Worm (Caenorhabditis elegans): Measurements from ENCODE around the gene M03E7.1.

DNA sequence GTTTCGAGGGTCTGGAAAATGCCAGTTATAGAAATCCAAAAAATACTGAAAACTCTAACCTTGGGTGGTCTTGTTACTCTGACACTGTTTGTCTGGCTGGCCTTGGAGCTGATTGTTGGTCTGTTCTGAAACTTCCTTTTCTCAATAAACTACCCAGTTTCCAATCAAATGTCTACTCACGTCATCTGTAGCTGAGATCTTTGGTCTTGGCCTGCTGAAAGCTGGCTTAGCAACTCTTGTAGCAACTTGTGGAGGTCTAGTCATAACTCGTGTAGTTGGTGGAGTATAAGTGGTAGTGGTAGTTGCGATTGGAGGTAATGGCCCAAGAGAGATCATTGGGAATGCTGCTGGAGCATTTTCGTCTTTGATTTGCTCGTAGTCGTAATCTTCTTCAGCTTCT, 11.3 kb upstream of the M03E7.1 start:
- TF ChIP-seq elt-1 (tag; optimal IDR thresholded peaks at IDR 0.05; ENCODE audit: borderline replicate concordance, insufficient read depth) (no peak), unc-62 (GFP tag; optimal IDR thresholded peaks at IDR 0.05) (no peak), sptf-1 (tag; optimal IDR thresholded peaks at IDR 0.05) (no peak), nhr-237 (tag; optimal IDR thresholded peaks at IDR 0.05) (no peak), nhr-28 (tag; optimal IDR thresholded peaks at IDR 0.05) (no peak), ceh-43 (GFP tag; optimal IDR thresholded peaks at IDR 0.05) (no peak), M03D4.4 (tag; optimal IDR thresholded peaks at IDR 0.05) (no peak), nhr-12 (tag; optimal IDR thresholded peaks at IDR 0.05) (no peak), ztf-11 (tag; optimal IDR thresholded peaks at IDR 0.05) (no peak), pha-4 (tag; optimal IDR thresholded peaks at IDR 0.05) (no peak), elt-3 (tag; optimal IDR thresholded peaks at IDR 0.05) (no peak), ceh-39 (tag; optimal IDR thresholded peaks at IDR 0.05) (no peak)
